Fruit fly (Drosophila melanogaster): ENCODE measurements around the gene RpS15Aa.
A peak's percentile ranks its signal among the peaks of the same experiment; 100 is the strongest.

- TF ChIP-seq fd85E (GFP tag; optimal IDR thresholded peaks at IDR 0.05) (no peak), CG6163 (GFP tag; IDR thresholded peaks at IDR 0.05) (peak; percentile 41; the same call in 1 of the 3 replicates), Hr39 (GFP tag; optimal IDR thresholded peaks at IDR 0.05) (no peak), Sox14 (GFP tag; optimal IDR thresholded peaks at IDR 0.05) (no peak), CG11762 (GFP tag; optimal IDR thresholded peaks at IDR 0.05; ENCODE audit: insufficient read depth) (no peak)
Observed at dm6 chrX:13303656-13304647, 33.6 kb downstream of the RpS15Aa start.
